Fruit fly (Drosophila melanogaster) whole organism, prepupa: ENCODE measurements around the gene Takl2.

Experiments used
- Blimp-1 ChIP-seq: fragments of 200-800 bp; sonication (Bioruptor generic); optimal IDR thresholded peaks from 3 replicates; lab custom pipeline; 2017; ENCODE audit warnings: missing biosample characterization, missing genetic modification characterization, mild to moderate bottlenecking, moderate library complexity, missing genetic modification reagents
- CG10669 ChIP-seq: fragments of 200-800 bp; sonication (Bioruptor generic); optimal IDR thresholded peaks from 3 replicates; lab custom pipeline; 2018; ENCODE audit warnings: missing biosample characterization, mild to moderate bottlenecking, missing genetic modification characterization, moderate library complexity
- CG11762 ChIP-seq: fragments of 200-800 bp; sonication (Bioruptor generic); optimal IDR thresholded peaks from 3 replicates; lab custom pipeline; 2016; ENCODE audit warnings: missing biosample characterization, missing genetic modification characterization; ENCODE audit not compliant: insufficient read depth
- CG11902 ChIP-seq: fragments of 200-800 bp; sonication (Bioruptor generic); optimal IDR thresholded peaks from 3 replicates; lab custom pipeline; 2016; ENCODE audit warnings: missing biosample characterization, missing genetic modification characterization
- CG1621 ChIP-seq: fragments of 200-800 bp; sonication (Bioruptor generic); optimal IDR thresholded peaks from 3 replicates; lab custom pipeline; 2018; ENCODE audit warnings: missing biosample characterization, mild to moderate bottlenecking, missing genetic modification characterization
- CG3032 ChIP-seq: fragments of 200-800 bp; optimal IDR thresholded peaks from 2 replicates; lab custom pipeline; 2019; ENCODE audit warnings: missing biosample characterization, mild to moderate bottlenecking, missing genetic modification characterization, moderate library complexity
- CG31627 ChIP-seq: fragments of 200-800 bp; sonication (Bioruptor generic); optimal IDR thresholded peaks from 3 replicates; lab custom pipeline; 2016; ENCODE audit warnings: missing biosample characterization, missing genetic modification characterization
- CG32006 ChIP-seq: fragments of 200-800 bp; sonication (Bioruptor generic); optimal IDR thresholded peaks from 3 replicates; lab custom pipeline; 2017; ENCODE audit warnings: missing biosample characterization, mild to moderate bottlenecking, missing genetic modification characterization
- CG3919 ChIP-seq: fragments of 200-800 bp; sonication (Bioruptor generic); optimal IDR thresholded peaks from 3 replicates; lab custom pipeline; 2016; ENCODE audit warnings: missing biosample characterization, missing genetic modification characterization
- CG4318 ChIP-seq: fragments of 200-800 bp; sonication (Bioruptor generic); optimal IDR thresholded peaks from 3 replicates; lab custom pipeline; 2017; ENCODE audit warnings: missing biosample characterization, mild to moderate bottlenecking, missing genetic modification characterization
- CG6163 ChIP-seq: fragments of 200-800 bp; sonication (Bioruptor generic); IDR thresholded peaks from 3 replicates; pipeline ENCODE4 v1.3.6; 2022; ENCODE audit warnings: missing biosample characterization, missing genetic modification characterization
- CG6792 ChIP-seq: fragments of 200-800 bp; sonication (Bioruptor generic); optimal IDR thresholded peaks from 3 replicates; lab custom pipeline; 2016; ENCODE audit warnings: missing biosample characterization, missing genetic modification characterization
- CG6808 ChIP-seq: fragments of 200-800 bp; sonication (Bioruptor generic); optimal IDR thresholded peaks from 3 replicates; lab custom pipeline; 2017; ENCODE audit warnings: missing biosample characterization, missing genetic modification characterization, mild to moderate bottlenecking, moderate library complexity, missing genetic modification reagents
- CG6854 ChIP-seq: fragments of 200-800 bp; sonication (Bioruptor generic); optimal IDR thresholded peaks from 2 replicates; lab custom pipeline; 2017; ENCODE audit warnings: missing biosample characterization, mild to moderate bottlenecking, missing genetic modification characterization
- CG7368 ChIP-seq: fragments of 200-800 bp; sonication (Bioruptor generic); optimal IDR thresholded peaks from 3 replicates; lab custom pipeline; 2016; ENCODE audit warnings: missing biosample characterization, missing genetic modification characterization
- CG8119 ChIP-seq: fragments of 200-800 bp; sonication (Bioruptor generic); IDR thresholded peaks from 3 replicates; pipeline ENCODE4 v1.3.6; 2022; ENCODE audit warnings: missing biosample characterization, missing genetic modification characterization
- CG8319 ChIP-seq: fragments of 200-800 bp; sonication (Bioruptor generic); optimal IDR thresholded peaks from 3 replicates; lab custom pipeline; 2016; ENCODE audit warnings: missing biosample characterization, missing genetic modification characterization
- CG8632 ChIP-seq: fragments of 200-800 bp; sonication (Bioruptor generic); optimal IDR thresholded peaks from 3 replicates; lab custom pipeline; 2016; ENCODE audit warnings: missing biosample characterization, missing genetic modification characterization
- CG9139 ChIP-seq: fragments of 200-800 bp; sonication (Bioruptor generic); optimal IDR thresholded peaks from 3 replicates; lab custom pipeline; 2017; ENCODE audit warnings: missing biosample characterization, mild to moderate bottlenecking, missing genetic modification characterization
- Eip75B ChIP-seq: fragments of 200-800 bp; sonication (Bioruptor generic); optimal IDR thresholded peaks from 3 replicates; lab custom pipeline; 2016; ENCODE audit warnings: missing biosample characterization, missing genetic modification characterization
- Eip78C ChIP-seq: fragments of 200-800 bp; sonication (Bioruptor generic); peaks from one replicate; lab custom pipeline; 2016; ENCODE audit warnings: missing biosample characterization, missing genetic modification characterization
- Ets21C ChIP-seq: fragments of 200-800 bp; sonication (Bioruptor generic); optimal IDR thresholded peaks from 3 replicates; lab custom pipeline; 2016; ENCODE audit warnings: missing biosample characterization, missing genetic modification characterization
- Gug ChIP-seq: fragments of 200-800 bp; sonication (Bioruptor generic); IDR thresholded peaks from 2 replicates; pipeline ENCODE4 v1.3.6; 2022; ENCODE audit warnings: missing biosample characterization, missing genetic modification characterization
- Hr39 ChIP-seq: fragments of 200-800 bp; sonication (Bioruptor generic); optimal IDR thresholded peaks from 2 replicates; lab custom pipeline; 2016; ENCODE audit warnings: missing biosample characterization, missing genetic modification characterization
- Hr4 ChIP-seq: fragments of 200-800 bp; sonication (Bioruptor generic); optimal IDR thresholded peaks from 3 replicates; lab custom pipeline; 2016; ENCODE audit warnings: missing biosample characterization, missing genetic modification characterization
- Lpt ChIP-seq: fragments of 200-800 bp; sonication (Bioruptor generic); optimal IDR thresholded peaks from 3 replicates; lab custom pipeline; 2016; ENCODE audit warnings: missing biosample characterization, missing genetic modification characterization
- Met ChIP-seq: fragments of 200-800 bp; sonication (Bioruptor generic); optimal IDR thresholded peaks from 3 replicates; lab custom pipeline; 2016; ENCODE audit warnings: missing biosample characterization, missing genetic modification characterization
- OdsH ChIP-seq: fragments of 200-800 bp; sonication (Bioruptor generic); optimal IDR thresholded peaks from 3 replicates; lab custom pipeline; 2016; ENCODE audit warnings: missing biosample characterization, missing genetic modification characterization
- Smox ChIP-seq: fragments of 200-800 bp; sonication (Bioruptor generic); optimal IDR thresholded peaks from 3 replicates; lab custom pipeline; 2016; ENCODE audit warnings: missing biosample characterization, missing genetic modification characterization
- Sox102F ChIP-seq: fragments of 200-800 bp; sonication (Bioruptor generic); optimal IDR thresholded peaks from 2 replicates; lab custom pipeline; 2016; ENCODE audit warnings: missing biosample characterization, mild to moderate bottlenecking, missing genetic modification characterization
- Sox14 ChIP-seq: fragments of 200-800 bp; sonication (Bioruptor generic); optimal IDR thresholded peaks from 3 replicates; lab custom pipeline; 2016; ENCODE audit warnings: missing biosample characterization, missing genetic modification characterization
- Sox15 ChIP-seq: fragments of 200-800 bp; sonication (Bioruptor generic); optimal IDR thresholded peaks from 3 replicates; lab custom pipeline; 2016; ENCODE audit warnings: missing biosample characterization, missing genetic modification characterization
- achi ChIP-seq: fragments of 200-800 bp; sonication (Bioruptor generic); optimal IDR thresholded peaks from 3 replicates; lab custom pipeline; 2016; ENCODE audit warnings: missing biosample characterization, missing genetic modification characterization
- acj6 ChIP-seq: fragments of 200-800 bp; sonication (Bioruptor generic); optimal IDR thresholded peaks from 3 replicates; lab custom pipeline; 2016; ENCODE audit warnings: missing biosample characterization, missing genetic modification characterization
- dac ChIP-seq: fragments of 200-800 bp; sonication (Bioruptor generic); optimal IDR thresholded peaks from 2 replicates; lab custom pipeline; 2017; ENCODE audit warnings: missing biosample characterization, mild to moderate bottlenecking, missing genetic modification characterization
- dsx ChIP-seq: fragments of 200-800 bp; optimal IDR thresholded peaks from 3 replicates; lab custom pipeline; 2019; ENCODE audit warnings: missing biosample characterization, mild to moderate bottlenecking, missing genetic modification characterization, moderate library complexity; ENCODE audit not compliant: poor library complexity, severe bottlenecking
- eg ChIP-seq: fragments of 200-800 bp; sonication (Bioruptor generic); IDR thresholded peaks from 3 replicates; pipeline ENCODE4 v1.3.6; 2022; ENCODE audit warnings: missing biosample characterization, missing genetic modification characterization
- esn ChIP-seq: fragments of 200-800 bp; sonication (Bioruptor generic); optimal IDR thresholded peaks from 2 replicates; lab custom pipeline; 2016; ENCODE audit warnings: missing biosample characterization, mild to moderate bottlenecking, missing genetic modification characterization, moderate library complexity
- fd85E ChIP-seq: fragments of 200-800 bp; sonication (Bioruptor generic); optimal IDR thresholded peaks from 3 replicates; lab custom pipeline; 2016; ENCODE audit warnings: missing biosample characterization, missing genetic modification characterization
- fkh ChIP-seq: fragments of 200-800 bp; sonication (Bioruptor generic); optimal IDR thresholded peaks from 3 replicates; lab custom pipeline; 2017; ENCODE audit warnings: missing biosample characterization, mild to moderate bottlenecking, missing genetic modification characterization, moderate library complexity
- lz ChIP-seq: fragments of 200-800 bp; sonication (Bioruptor generic); optimal IDR thresholded peaks from 3 replicates; lab custom pipeline; 2016; ENCODE audit warnings: missing biosample characterization, missing genetic modification characterization
- net ChIP-seq: fragments of 200-800 bp; sonication (Bioruptor generic); optimal IDR thresholded peaks from 3 replicates; lab custom pipeline; 2016; ENCODE audit warnings: missing biosample characterization, missing genetic modification characterization
- pdm3 ChIP-seq: fragments of 200-800 bp; sonication (Bioruptor generic); optimal IDR thresholded peaks from 3 replicates; lab custom pipeline; 2016; ENCODE audit warnings: missing biosample characterization, missing genetic modification characterization
- salr ChIP-seq, 2 experiments: fragments of 200-800 bp; sonication (Bioruptor generic); optimal IDR thresholded peaks; 3 replicates each; lab custom pipeline; 2016 to 2018; ENCODE audit warnings: missing biosample characterization in 2 of 2, missing genetic modification characterization in 2 of 2, mild to moderate bottlenecking in 1 of 2
- spab ChIP-seq: fragments of 200-800 bp; sonication (Bioruptor generic); optimal IDR thresholded peaks from 2 replicates; lab custom pipeline; 2017; ENCODE audit warnings: missing biosample characterization, mild to moderate bottlenecking, missing genetic modification characterization, missing genetic modification reagents
- ss ChIP-seq, 2 experiments: fragments of 200-800 bp; sonication (Bioruptor generic); optimal IDR thresholded peaks; 2 replicates in 1 of 2; 3 replicates in 1 of 2; lab custom pipeline; 2017 to 2018; ENCODE audit warnings: mild to moderate bottlenecking in 2 of 2, missing biosample characterization in 2 of 2, missing genetic modification characterization in 2 of 2, moderate library complexity in 1 of 2
- topi ChIP-seq: fragments of 200-800 bp; sonication (Bioruptor generic); optimal IDR thresholded peaks from 3 replicates; lab custom pipeline; 2016; ENCODE audit warnings: missing biosample characterization, missing genetic modification characterization
- vri ChIP-seq: fragments of 200-800 bp; sonication (Bioruptor generic); optimal IDR thresholded peaks from 3 replicates; lab custom pipeline; 2016; ENCODE audit warnings: missing biosample characterization, mild to moderate bottlenecking, missing genetic modification characterization

Gene Takl2

DNA sequence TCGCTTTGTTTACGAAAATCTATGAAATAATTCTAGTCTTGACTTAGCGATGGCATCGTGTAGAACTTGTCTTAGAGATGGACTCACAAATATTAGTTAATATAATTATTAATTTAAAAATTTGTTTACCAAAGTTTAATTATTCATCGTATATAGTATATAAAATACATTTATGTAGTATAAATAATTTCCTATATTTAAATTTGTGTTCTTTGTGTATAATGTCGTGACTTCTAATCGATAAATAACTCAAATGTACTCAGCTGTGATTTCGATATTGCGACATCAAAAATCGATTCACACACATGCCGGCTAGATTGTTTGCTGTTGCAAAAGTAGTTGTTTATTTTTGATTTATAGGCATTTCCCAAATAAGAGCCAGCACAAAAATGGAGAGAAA lies 43.3 kb downstream of the Takl2 start, which contains the start of the genes wfs1 and Nup133 (continued):
- TF ChIP-seq CG9139, result no peak
- TF ChIP-seq Gug (GFP tag; lab: Robert Waterston, UW), result peak; percentile 40; the same call in 1 of the 2 replicates
- TF ChIP-seq CG6808 (GFP tag; lab: Kevin White, UChicago), result no peak
- no peak for TF ChIP-seq CG3919 (GFP tag; lab: Kevin White, UChicago)
- no peak for TF ChIP-seq CG8319
- TF ChIP-seq Blimp-1 (GFP tag; lab: Kevin White, UChicago), result no peak
- no peak for TF ChIP-seq dac (GFP tag; lab: Kevin White, UChicago)

dm6 chr3R:22686336-22686874 lies 47.2 kb downstream of the Takl2 start, which contains the start of the genes Gclm and CG17625:
Gene Gclm (minus strand): TSS chr3R:22686510.
Gene CG17625 (plus strand): TSS chr3R:22686849.
- TF ChIP-seq CG11762 (no peak), net (peak; percentile 56), CG9139 (peak; percentile 35), spab (GFP tag; lab: Kevin White, UChicago) (no peak), CG4318 (no peak), CG6808 (GFP tag; lab: Kevin White, UChicago) (no peak), CG8119 (GFP tag; lab: Robert Waterston, UW) (peak; percentile 13; the same call in 1 of the 3 replicates), dsx (peak; percentile 57), ss (GFP tag; optimal IDR thresholded peaks at IDR 0.05; lab: Kevin White, UChicago) (peak; percentile 42 to 56), CG7368 (GFP tag; lab: Kevin White, UChicago) (no peak), Smox (GFP tag; lab: Kevin White, UChicago) (no peak), CG3919 (GFP tag; lab: Kevin White, UChicago) (peak; percentile 51), topi (GFP tag; lab: Kevin White, UChicago) (peak; percentile 45), Hr39 (GFP tag; lab: Kevin White, UChicago) (no peak), Ets21C (GFP tag; lab: Kevin White, UChicago) (no peak), lz (GFP tag; lab: Kevin White, UChicago) (peak; percentile 48), achi (GFP tag; lab: Kevin White, UChicago) (peak; percentile 90), CG1621 (tag; lab: Kevin White, UChicago) (peak; percentile 11), Sox15 (GFP tag; lab: Kevin White, UChicago) (no peak), CG11902 (GFP tag; lab: Kevin White, UChicago) (no peak), OdsH (GFP tag; lab: Kevin White, UChicago) (no peak), CG6163 (GFP tag; lab: Robert Waterston, UW) (peak; percentile 47; the same call in 2 of the 3 replicates), Blimp-1 (GFP tag; lab: Kevin White, UChicago) (no peak), dac (GFP tag; lab: Kevin White, UChicago) (no peak), acj6 (peak; percentile 20), pdm3 (GFP tag; lab: Kevin White, UChicago) (peak; percentile 56), CG3032 (tag; lab: Kevin White, UChicago) (peak; percentile 27), Lpt (no peak), CG10669 (GFP tag; lab: Kevin White, UChicago) (no peak), salr (GFP tag; optimal IDR thresholded peaks at IDR 0.05; lab: Kevin White, UChicago) (no peak), Eip75B (GFP tag; lab: Kevin White, UChicago) (peak; percentile 39), CG6792 (GFP tag; lab: Kevin White, UChicago) (peak; percentile 37), vri (GFP tag; lab: Kevin White, UChicago) (no peak), esn (GFP tag; lab: Kevin White, UChicago) (peak; percentile 67), Sox14 (GFP tag; lab: Kevin White, UChicago) (peak; percentile 38), CG31627 (peak; percentile 33), CG8319 (no peak), Gug (GFP tag; lab: Robert Waterston, UW) (no peak), fd85E (GFP tag; lab: Kevin White, UChicago) (no peak), CG32006 (no peak), fkh (GFP tag; lab: Kevin White, UChicago) (peak; percentile 4), eg (GFP tag; lab: Robert Waterston, UW) (peak; percentile 56), CG6854 (peak; percentile 73), Sox102F (peak; percentile 56), CG8632 (GFP tag; lab: Kevin White, UChicago) (peak; percentile 1), Met (GFP tag; lab: Kevin White, UChicago) (no peak), Eip78C (GFP tag; lab: Kevin White, UChicago) (no peak), Hr4 (GFP tag; lab: Kevin White, UChicago) (no peak)
